Fruit fly (Drosophila melanogaster): Measurements from ENCODE around the gene CG17329.

DNA sequence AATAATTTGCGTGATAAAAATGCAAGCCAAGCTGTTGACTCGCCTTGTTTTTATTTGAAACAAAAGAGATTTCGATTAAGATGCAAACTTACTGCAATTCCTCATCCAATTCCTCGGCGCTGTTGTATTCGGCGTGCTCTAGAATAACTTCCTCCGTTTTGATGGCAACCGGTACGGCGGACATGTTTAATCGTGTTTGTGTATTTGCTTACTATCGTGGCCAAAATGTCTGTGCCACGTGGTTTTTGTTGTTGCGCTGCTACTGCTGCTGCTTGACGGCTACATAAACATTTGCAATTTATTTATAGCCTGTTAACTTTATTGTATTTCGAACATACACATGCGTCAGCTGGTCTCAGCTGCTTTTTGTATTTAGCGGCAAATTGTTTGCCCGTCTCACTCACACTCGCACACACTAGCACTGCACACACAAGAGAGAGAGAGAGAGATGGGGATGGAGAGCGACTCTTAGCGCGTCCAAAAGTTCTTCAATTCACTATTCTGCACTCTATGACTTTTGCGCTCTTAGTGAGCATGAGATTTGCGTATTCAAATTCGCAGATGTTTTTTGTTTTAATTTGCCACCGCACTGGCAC, 4.0 kb upstream of the CG17329 start:
- TF ChIP-seq woc (GFP tag; optimal IDR thresholded peaks at IDR 0.05) = no peak
- TF ChIP-seq GATAd (GFP tag; optimal IDR thresholded peaks at IDR 0.05) = no peak
- TF ChIP-seq CG32264 (GFP tag; optimal IDR thresholded peaks at IDR 0.05) = no peak
- no peak for TF ChIP-seq Myc (optimal IDR thresholded peaks at IDR 0.05)

All from whole organism, wandering third instar larva.